Fruit fly (Drosophila melanogaster): Measurements from ENCODE around the gene Fpgs2.

The Fpgs2 gene

dm6 chr2L:3938773-3939172 is 24.7 kb upstream of the Fpgs2 start (continued):
- TF ChIP-seq CG18011 (GFP tag; optimal IDR thresholded peaks at IDR 0.05) (no peak), HHEX (GFP tag; optimal IDR thresholded peaks at IDR 0.05) (peak; percentile 21), MBD-R2 (GFP tag; IDR thresholded peaks at IDR 0.05) (0 out of 2 replicates have a peak, but pooled peaks have one; percentile 27), bbx (GFP tag; IDR thresholded peaks at IDR 0.05; ENCODE audit: partially characterized antibody) (no peak), pnt (GFP tag; optimal IDR thresholded peaks at IDR 0.05) (no peak), dysf (GFP tag; IDR thresholded peaks at IDR 0.05) (peak; percentile 51; the same call in 1 of the 3 replicates), CG15514 (GFP tag; optimal IDR thresholded peaks at IDR 0.05) (peak; percentile 27), bowl (GFP tag; IDR thresholded peaks at IDR 0.05) (no peak), twi (tag; optimal IDR thresholded peaks at IDR 0.05) (no peak), CG11456 (GFP tag; IDR thresholded peaks at IDR 0.05) (0 out of 3 replicates have a peak, but pooled peaks have one; percentile 12), CG11723 (GFP tag; optimal IDR thresholded peaks at IDR 0.05) (no peak), her (GFP tag; optimal IDR thresholded peaks at IDR 0.05) (no peak), gro (GFP tag; optimal IDR thresholded peaks at IDR 0.05) (peak; percentile 24), CG1792 (GFP tag; optimal IDR thresholded peaks at IDR 0.05) (no peak), CG12391 (tag; optimal IDR thresholded peaks at IDR 0.05) (no peak), ranshi (GFP tag; IDR thresholded peaks at IDR 0.05) (peak; percentile 57; the same call in 1 of the 2 replicates), Hr3 (GFP tag; optimal IDR thresholded peaks at IDR 0.05) (no peak), ato (GFP tag; IDR thresholded peaks at IDR 0.05; ENCODE audit: partially characterized antibody) (no peak), CG17359 (tag; optimal IDR thresholded peaks at IDR 0.05) (peak; percentile 34), fd96Cb (tag; optimal IDR thresholded peaks at IDR 0.05) (peak; percentile 35), HLH54F (GFP tag; optimal IDR thresholded peaks at IDR 0.05) (no peak), B-H1 (GFP tag; IDR thresholded peaks at IDR 0.05) (peak; percentile 32; the same call in 1 of the 3 replicates), CG6791 (GFP tag; IDR thresholded peaks at IDR 0.05; ENCODE audit: partially characterized antibody) (no peak), Dbx (GFP tag; IDR thresholded peaks at IDR 0.05) (peak; percentile 67; the same call in 2 of the 3 replicates), CG15479 (GFP tag; optimal IDR thresholded peaks at IDR 0.05) (no peak), nom (GFP tag; optimal IDR thresholded peaks at IDR 0.05) (no peak), E2f1 (GFP tag; IDR thresholded peaks at IDR 0.05) (peak; percentile 53; the same call in 1 of the 2 replicates), CG6689 (GFP tag; IDR thresholded peaks at IDR 0.05) (peak; percentile 46), CG16863 (GFP tag; optimal IDR thresholded peaks at IDR 0.05) (no peak), CG34376 (GFP tag; optimal IDR thresholded peaks at IDR 0.05) (no peak), CG7372 (GFP tag; IDR thresholded peaks at IDR 0.05) (0 out of 2 replicates have a peak, but pooled peaks have one; percentile 7), C15 (GFP tag; IDR thresholded peaks at IDR 0.05) (no peak), CG12744 (GFP tag; optimal IDR thresholded peaks at IDR 0.05) (no peak), CG10565 (GFP tag; optimal IDR thresholded peaks at IDR 0.05) (no peak), CG11398 (GFP tag; optimal IDR thresholded peaks at IDR 0.05) (no peak), ham (GFP tag; IDR thresholded peaks at IDR 0.05) (no peak), CG10462 (GFP tag; optimal IDR thresholded peaks at IDR 0.05) (no peak), CG7928 (GFP tag; optimal IDR thresholded peaks at IDR 0.05) (no peak), danr (GFP tag; IDR thresholded peaks at IDR 0.05) (no peak), CoRest (tag; optimal IDR thresholded peaks at IDR 0.05) (peak; percentile 34), Taf1 (GFP tag; IDR thresholded peaks at IDR 0.05) (0 out of 2 replicates have a peak, but pooled peaks have one; percentile 22), ci (GFP tag; IDR thresholded peaks at IDR 0.05) (0 out of 3 replicates have a peak, but pooled peaks have one; percentile 39), lola (GFP tag; optimal IDR thresholded peaks at IDR 0.05) (no peak), ara (GFP tag; IDR thresholded peaks at IDR 0.05) (no peak), Hmx (GFP tag; optimal IDR thresholded peaks at IDR 0.05) (no peak), otp (GFP tag; IDR thresholded peaks at IDR 0.05) (0 out of 3 replicates have a peak, but pooled peaks have one; percentile 38), H2.0 (GFP tag; IDR thresholded peaks at IDR 0.05) (no peak), tll (GFP tag; optimal IDR thresholded peaks at IDR 0.05) (no peak), Fer1 (GFP tag; optimal IDR thresholded peaks at IDR 0.05) (peak; percentile 71), sna (GFP tag; IDR thresholded peaks at IDR 0.05; ENCODE audit: partially characterized antibody) (no peak)

All from whole organism, embryonic.